Worm (Caenorhabditis elegans): ENCODE data around the gene T24E12.6.

T24E12.6 gene

DNA sequence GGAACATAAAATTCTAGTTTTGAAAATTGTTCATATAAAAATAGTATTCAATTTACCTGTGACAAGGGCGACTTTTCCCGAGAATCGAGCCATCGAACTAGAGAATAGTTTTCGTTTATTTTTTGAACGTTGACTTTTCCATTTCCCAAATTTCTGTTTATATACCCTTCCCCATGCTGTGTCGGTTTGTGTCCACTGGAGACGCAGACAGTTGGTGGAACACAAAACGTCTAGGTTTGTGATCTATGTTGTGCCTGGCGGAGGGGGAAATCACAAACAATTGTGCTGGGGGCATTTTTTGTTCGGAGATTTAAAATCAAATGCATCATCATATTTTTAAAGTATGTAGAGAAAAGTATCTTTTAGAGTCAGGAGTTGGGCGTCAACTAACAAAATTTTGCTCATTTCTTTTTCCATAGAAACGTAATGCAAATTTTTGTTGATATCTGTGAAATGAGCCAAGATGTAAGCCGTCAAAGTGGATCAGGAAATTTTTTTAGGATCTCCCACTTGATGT is 17.8 kb downstream of the T24E12.6 start, which contains the start of gene nta-1:
Gene nta-1 (minus strand): TSS at position 131 of the 517 bp plus-strand sequence.
- no peak for TF ChIP-seq ref-1 (GFP tag; conservative IDR thresholded peaks at IDR 0.05)
- no peak for TF ChIP-seq ztf-29 (GFP tag; IDR thresholded peaks at IDR 0.05)
- TF ChIP-seq flt-1 (GFP tag; IDR thresholded peaks at IDR 0.05) = no peak
- no peak for TF ChIP-seq ztf-23 (GFP tag; IDR thresholded peaks at IDR 0.05)
- no peak for TF ChIP-seq cog-1 (tag; optimal IDR thresholded peaks at IDR 0.05)
- TF ChIP-seq med-1 (GFP tag; optimal IDR thresholded peaks at IDR 0.05; ENCODE audit: insufficient read depth) = no peak
- no peak for TF ChIP-seq tab-1 (GFP tag; IDR thresholded peaks at IDR 0.05)
- no peak for TF ChIP-seq klf-2 (GFP tag; conservative IDR thresholded peaks at IDR 0.05)
- TF ChIP-seq T22C8.4 (GFP tag; IDR thresholded peaks at IDR 0.05) = no peak

DNA sequence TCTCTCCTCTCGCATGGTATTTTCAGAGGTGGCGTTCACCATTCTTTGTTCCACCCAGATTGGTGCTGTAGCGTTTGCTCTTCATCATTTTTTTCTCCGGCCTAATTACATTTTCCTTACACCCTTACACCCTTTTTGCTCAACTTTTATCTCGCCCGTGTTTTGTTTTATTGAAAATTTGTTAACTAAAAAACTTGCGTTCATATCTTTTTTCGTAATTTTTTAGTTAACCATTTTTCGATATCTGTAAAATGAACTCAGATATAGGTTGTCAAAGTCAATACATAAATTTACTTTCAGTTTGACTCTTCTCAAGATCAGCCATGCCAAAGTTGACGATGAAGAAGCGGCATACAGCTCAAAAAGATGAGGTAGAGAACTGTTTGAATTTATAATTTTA is 19.9 kb downstream of the T24E12.6 start, which contains the start of gene F12E12.1:
Gene F12E12.1 (plus strand): TSS at position 301 of the 400 bp plus-strand sequence.
- TF ChIP-seq med-1 (GFP tag; optimal IDR thresholded peaks at IDR 0.05; ENCODE audit: insufficient read depth) (no peak), flt-1 (GFP tag; IDR thresholded peaks at IDR 0.05) (no peak), ztf-29 (GFP tag; IDR thresholded peaks at IDR 0.05) (no peak), ztf-23 (GFP tag; IDR thresholded peaks at IDR 0.05) (no peak), klf-2 (GFP tag; conservative IDR thresholded peaks at IDR 0.05) (no peak), T22C8.4 (GFP tag; IDR thresholded peaks at IDR 0.05) (no peak), ref-1 (GFP tag; conservative IDR thresholded peaks at IDR 0.05) (no peak), tab-1 (GFP tag; IDR thresholded peaks at IDR 0.05) (no peak), cog-1 (tag; optimal IDR thresholded peaks at IDR 0.05) (no peak)

DNA sequence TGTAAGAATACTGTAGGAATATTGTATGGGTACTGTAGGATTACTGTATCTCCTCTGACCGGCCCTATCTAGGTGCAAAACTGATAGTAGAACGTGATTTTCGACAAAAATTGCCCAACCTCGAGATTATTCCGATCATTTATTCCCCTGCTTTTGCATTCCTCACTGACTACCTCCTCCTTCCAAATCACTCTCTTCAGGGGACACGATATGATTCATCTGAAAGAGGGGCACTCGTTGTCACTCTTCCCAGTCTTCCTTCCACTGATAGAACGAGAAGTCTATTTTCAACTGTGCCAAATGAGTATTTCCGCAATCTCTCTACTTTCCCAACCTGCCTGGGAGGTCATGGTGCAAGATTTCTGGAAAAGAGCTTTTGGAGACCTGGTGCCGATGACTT is 21.9 kb downstream of the T24E12.6 start, which contains the start of gene F12E12.2:
Gene F12E12.2 (plus strand): TSS at position 301 of the 400 bp plus-strand sequence.
- TF ChIP-seq flt-1 (GFP tag; IDR thresholded peaks at IDR 0.05) (no peak), klf-2 (GFP tag; conservative IDR thresholded peaks at IDR 0.05) (no peak), ztf-29 (GFP tag; IDR thresholded peaks at IDR 0.05) (no peak), ztf-23 (GFP tag; IDR thresholded peaks at IDR 0.05) (no peak), tab-1 (GFP tag; IDR thresholded peaks at IDR 0.05) (no peak), ref-1 (GFP tag; conservative IDR thresholded peaks at IDR 0.05) (no peak), med-1 (GFP tag; optimal IDR thresholded peaks at IDR 0.05; ENCODE audit: insufficient read depth) (no peak), cog-1 (tag; optimal IDR thresholded peaks at IDR 0.05) (no peak), T22C8.4 (GFP tag; IDR thresholded peaks at IDR 0.05) (no peak)

DNA sequence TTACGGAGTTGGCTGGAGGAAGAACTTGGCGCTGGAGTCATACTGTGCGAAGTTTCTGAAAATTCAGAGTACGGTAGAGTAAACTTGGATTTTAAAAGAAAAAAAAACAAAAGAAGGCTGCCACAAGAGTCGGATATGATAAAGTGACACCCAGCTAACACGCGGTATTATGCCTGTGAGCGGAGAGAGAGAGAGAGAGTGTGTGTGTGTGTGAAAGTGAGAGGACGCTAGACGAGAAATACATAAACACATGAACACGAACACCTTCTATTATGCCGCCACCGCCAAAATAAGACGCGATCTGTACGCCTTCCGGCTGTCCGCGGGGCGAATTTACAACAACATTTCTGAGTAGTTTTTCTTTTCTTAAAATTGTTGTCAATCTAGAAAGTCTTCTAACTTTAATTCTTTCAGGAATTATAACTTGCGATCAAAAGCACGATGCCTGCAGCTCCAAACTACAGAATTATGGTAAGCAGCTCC is 24.6 kb downstream of the T24E12.6 start, which contains the start of gene F12E12.6:
Gene F12E12.6 (minus strand): TSS at position 51 of the 483 bp plus-strand sequence.
- TF ChIP-seq T22C8.4 (GFP tag; IDR thresholded peaks at IDR 0.05) (no peak), med-1 (GFP tag; optimal IDR thresholded peaks at IDR 0.05; ENCODE audit: insufficient read depth) (no peak), ztf-29 (GFP tag; IDR thresholded peaks at IDR 0.05) (no peak), tab-1 (GFP tag; IDR thresholded peaks at IDR 0.05) (no peak), klf-2 (GFP tag; conservative IDR thresholded peaks at IDR 0.05) (no peak)

DNA sequence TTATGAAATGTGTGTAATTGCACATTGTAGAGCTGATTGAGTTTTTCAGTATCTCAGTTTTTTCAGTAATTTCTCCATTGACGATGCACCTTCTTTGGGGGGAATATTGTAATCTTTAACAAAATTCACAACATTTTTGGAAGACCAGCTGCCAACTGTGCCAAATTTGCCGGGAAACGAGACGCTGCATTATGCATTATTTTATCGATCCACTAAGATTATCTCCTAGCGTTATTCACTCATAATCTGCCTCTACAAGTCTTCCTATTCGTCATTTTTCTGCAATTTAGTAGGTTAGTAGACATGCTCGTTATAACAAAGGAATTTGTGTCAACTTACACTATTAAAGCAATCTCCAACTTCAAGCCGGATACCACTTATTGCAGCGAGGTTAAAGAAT is 29.8 kb downstream of the T24E12.6 start, which contains the start of the genes sdz-12 and bath-31:
Gene sdz-12 (minus strand): TSS at position 101 of the 400 bp plus-strand sequence.
Gene bath-31 (plus strand): TSS at position 251 of the 400 bp plus-strand sequence.
- TF ChIP-seq ref-1 (GFP tag; conservative IDR thresholded peaks at IDR 0.05) (no peak), cog-1 (tag; optimal IDR thresholded peaks at IDR 0.05) (no peak), flt-1 (GFP tag; IDR thresholded peaks at IDR 0.05) (no peak), tab-1 (GFP tag; IDR thresholded peaks at IDR 0.05) (no peak), ztf-29 (GFP tag; IDR thresholded peaks at IDR 0.05) (no peak), ztf-23 (GFP tag; IDR thresholded peaks at IDR 0.05) (no peak), med-1 (GFP tag; optimal IDR thresholded peaks at IDR 0.05; ENCODE audit: insufficient read depth) (no peak), klf-2 (GFP tag; conservative IDR thresholded peaks at IDR 0.05) (no peak), T22C8.4 (GFP tag; IDR thresholded peaks at IDR 0.05) (no peak)

DNA sequence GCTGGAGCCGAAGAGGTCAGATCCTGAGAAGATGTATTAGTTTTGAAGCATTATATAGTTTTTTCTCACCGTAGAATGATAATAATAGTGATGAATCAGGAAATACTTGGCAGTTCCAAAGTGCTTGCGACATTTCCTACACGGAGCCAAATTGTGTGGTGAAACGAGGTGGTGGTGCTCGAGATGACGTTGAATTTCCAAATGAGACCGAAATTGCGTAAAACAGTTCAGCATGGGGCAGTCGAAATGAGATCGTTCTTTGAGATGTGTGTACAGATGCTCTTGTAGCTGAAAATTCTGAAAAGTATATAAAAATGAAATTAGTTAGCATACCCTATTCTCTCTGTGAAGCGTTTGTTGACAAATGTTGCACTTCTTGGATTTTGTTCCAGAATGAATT is 33.5 kb downstream of the T24E12.6 start, which contains the start of gene C46E10.8:
Gene C46E10.8 (minus strand): TSS at position 101 of the 400 bp plus-strand sequence.
- TF ChIP-seq ztf-23 (GFP tag; IDR thresholded peaks at IDR 0.05) (no peak), tab-1 (GFP tag; IDR thresholded peaks at IDR 0.05) (no peak), med-1 (GFP tag; optimal IDR thresholded peaks at IDR 0.05; ENCODE audit: insufficient read depth) (no peak), cog-1 (tag; optimal IDR thresholded peaks at IDR 0.05) (no peak), flt-1 (GFP tag; IDR thresholded peaks at IDR 0.05) (no peak), ref-1 (GFP tag; conservative IDR thresholded peaks at IDR 0.05) (no peak), T22C8.4 (GFP tag; IDR thresholded peaks at IDR 0.05) (no peak), klf-2 (GFP tag; conservative IDR thresholded peaks at IDR 0.05) (no peak), ztf-29 (GFP tag; IDR thresholded peaks at IDR 0.05) (no peak)

DNA sequence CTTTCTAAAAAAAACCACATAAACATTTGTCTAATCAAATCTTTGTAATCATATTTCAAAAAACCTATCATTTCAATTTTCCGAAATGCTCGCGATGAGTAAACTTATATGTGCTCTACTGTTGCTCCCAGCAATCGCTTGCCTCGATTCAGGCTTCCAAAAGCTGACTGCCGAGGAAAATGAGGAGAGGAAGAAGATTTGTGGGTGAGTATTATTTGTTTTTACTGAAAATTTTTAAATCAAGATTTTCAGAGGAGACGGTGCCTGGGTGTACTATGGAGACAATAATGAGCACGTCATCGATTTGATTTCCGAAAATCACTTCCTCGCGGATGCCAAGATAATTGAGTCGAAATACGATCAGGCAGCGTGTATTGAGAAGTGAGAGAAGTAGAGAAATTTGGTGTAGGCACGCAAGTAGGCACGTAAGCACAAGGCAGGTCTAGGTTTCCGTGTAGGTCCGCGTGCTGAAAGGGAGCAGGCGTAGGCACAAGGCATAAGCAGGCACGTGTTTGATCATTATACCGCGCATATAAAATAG is 37.3 kb downstream of the T24E12.6 start, which contains the start of gene C46E10.1:
Gene C46E10.1 (plus strand): TSS at position 51 of the 541 bp plus-strand sequence.
- TF ChIP-seq T22C8.4 (GFP tag; IDR thresholded peaks at IDR 0.05) (no peak), med-1 (GFP tag; optimal IDR thresholded peaks at IDR 0.05; ENCODE audit: insufficient read depth) (no peak), flt-1 (GFP tag; IDR thresholded peaks at IDR 0.05) (no peak), cog-1 (tag; optimal IDR thresholded peaks at IDR 0.05) (no peak), tab-1 (GFP tag; IDR thresholded peaks at IDR 0.05) (no peak), ref-1 (GFP tag; conservative IDR thresholded peaks at IDR 0.05) (no peak), ztf-29 (GFP tag; IDR thresholded peaks at IDR 0.05) (no peak), klf-2 (GFP tag; conservative IDR thresholded peaks at IDR 0.05) (no peak), ztf-23 (GFP tag; IDR thresholded peaks at IDR 0.05) (no peak)

DNA sequence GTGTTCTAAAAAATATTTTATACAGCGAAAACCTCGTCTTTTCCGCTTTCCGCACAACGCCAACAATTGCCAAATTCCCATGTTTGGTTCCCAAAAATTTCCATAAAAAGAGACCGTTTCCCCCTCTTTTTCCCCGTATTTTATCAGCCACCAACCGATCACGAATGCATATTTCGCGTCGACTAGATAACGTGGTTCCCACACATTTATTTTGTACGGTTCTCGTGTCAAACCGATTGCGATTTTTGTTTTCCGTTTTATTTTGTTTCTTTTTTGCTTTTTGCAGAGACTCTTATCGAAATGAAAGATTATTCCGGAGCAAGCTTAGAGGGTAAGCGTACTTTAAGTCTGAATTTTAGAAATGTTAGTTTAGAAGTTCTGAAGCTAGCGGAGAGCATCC is 40.5 kb downstream of the T24E12.6 start, which contains the start of gene C46E10.3:
Gene C46E10.3 (plus strand): TSS at position 301 of the 400 bp plus-strand sequence.
- no peak for TF ChIP-seq ref-1 (GFP tag; conservative IDR thresholded peaks at IDR 0.05)
- no peak for TF ChIP-seq cog-1 (tag; optimal IDR thresholded peaks at IDR 0.05)
- TF ChIP-seq tab-1 (GFP tag; IDR thresholded peaks at IDR 0.05) = no peak
- TF ChIP-seq klf-2 (GFP tag; conservative IDR thresholded peaks at IDR 0.05) = no peak
- no peak for TF ChIP-seq T22C8.4 (GFP tag; IDR thresholded peaks at IDR 0.05)
- TF ChIP-seq flt-1 (GFP tag; IDR thresholded peaks at IDR 0.05) = no peak

DNA sequence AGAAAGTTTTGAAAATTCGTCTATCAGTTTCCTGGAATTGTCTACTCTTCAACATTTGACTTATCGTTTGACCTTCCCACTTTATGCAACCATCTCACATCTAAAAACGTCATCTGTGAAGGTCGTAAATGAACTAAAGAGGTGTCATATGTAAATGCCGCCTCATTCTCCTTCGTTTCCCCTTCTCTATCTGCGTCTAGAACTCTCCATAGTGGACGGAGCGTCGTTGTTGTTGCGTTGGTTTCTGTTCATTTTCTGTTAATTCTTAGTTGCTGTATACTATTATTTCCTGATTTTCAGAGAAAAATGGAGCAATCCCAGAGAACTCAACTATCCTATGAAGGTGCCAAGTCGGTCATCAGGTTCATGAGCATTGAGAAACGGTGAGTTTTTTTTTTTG is 44.5 kb downstream of the T24E12.6 start, which contains the start of gene fbxc-52:
Gene fbxc-52 (plus strand): TSS at position 301 of the 400 bp plus-strand sequence.
- TF ChIP-seq cog-1 (tag; optimal IDR thresholded peaks at IDR 0.05) (no peak), med-1 (GFP tag; optimal IDR thresholded peaks at IDR 0.05; ENCODE audit: insufficient read depth) (no peak), ztf-29 (GFP tag; IDR thresholded peaks at IDR 0.05) (no peak), tab-1 (GFP tag; IDR thresholded peaks at IDR 0.05) (no peak), ztf-23 (GFP tag; IDR thresholded peaks at IDR 0.05) (no peak), ref-1 (GFP tag; conservative IDR thresholded peaks at IDR 0.05) (no peak), flt-1 (GFP tag; IDR thresholded peaks at IDR 0.05) (no peak), T22C8.4 (GFP tag; IDR thresholded peaks at IDR 0.05) (no peak), klf-2 (GFP tag; conservative IDR thresholded peaks at IDR 0.05) (no peak)

Measured in whole organism, midembryonic.